Fruit fly (Drosophila melanogaster) whole organism, embryonic: Measurements from ENCODE around the gene Prp18.
A peak's percentile ranks its signal among the peaks of the same experiment; 100 is the strongest.

Experiments used
- Atf-2 ChIP-seq: fragments of 200-800 bp; sonication (Bioruptor generic); optimal IDR thresholded peaks from 2 replicates; lab custom pipeline; 2016; ENCODE audit warnings: missing biosample characterization, missing genetic modification characterization
- CG1024 ChIP-seq: fragments of 200-800 bp; sonication (Bioruptor generic); IDR thresholded peaks from 2 replicates; pipeline ENCODE4 v1.3.6; 2022; ENCODE audit warnings: missing biosample characterization, missing genetic modification characterization
- CG10462 ChIP-seq: fragments of 200-800 bp; sonication (Bioruptor generic); optimal IDR thresholded peaks from 2 replicates; lab custom pipeline; 2016; ENCODE audit warnings: missing biosample characterization, missing genetic modification characterization
- CG10979 ChIP-seq: fragments of 200-800 bp; sonication (Bioruptor generic); optimal IDR thresholded peaks from 2 replicates; lab custom pipeline; 2018; ENCODE audit warnings: missing biosample characterization, mild to moderate bottlenecking, missing genetic modification characterization, moderate library complexity
- CG11504 ChIP-seq: fragments of 200-800 bp; sonication (Bioruptor generic); optimal IDR thresholded peaks from 3 replicates; lab custom pipeline; 2019; ENCODE audit warnings: missing biosample characterization, mild to moderate bottlenecking, missing genetic modification characterization, moderate library complexity
- CG12299 ChIP-seq: fragments of 200-800 bp; sonication (Bioruptor generic); optimal IDR thresholded peaks from 2 replicates; lab custom pipeline; 2018; ENCODE audit warnings: missing biosample characterization, mild to moderate bottlenecking, missing genetic modification characterization
- CG1233 ChIP-seq: fragments of 200-800 bp; sonication (Bioruptor generic); optimal IDR thresholded peaks from 4 replicates; lab custom pipeline; 2018; ENCODE audit warnings: missing biosample characterization, mild to moderate bottlenecking, missing genetic modification characterization
- CG13424 ChIP-seq: fragments of 200-800 bp; sonication (Bioruptor generic); optimal IDR thresholded peaks from 2 replicates; lab custom pipeline; 2019; ENCODE audit warnings: missing biosample characterization, mild to moderate bottlenecking, missing genetic modification characterization, moderate library complexity
- CG14441 ChIP-seq: fragments of 200-800 bp; sonication (Bioruptor generic); IDR thresholded peaks from 2 replicates; pipeline ENCODE4 v1.3.6; 2022; ENCODE audit warnings: missing biosample characterization, missing genetic modification characterization
- CG1603 ChIP-seq: fragments of 200-800 bp; sonication (Bioruptor generic); optimal IDR thresholded peaks from 2 replicates; lab custom pipeline; 2019; ENCODE audit warnings: missing biosample characterization, mild to moderate bottlenecking, missing genetic modification characterization, moderate library complexity
- CG16779 ChIP-seq: fragments of 200-800 bp; sonication (Bioruptor generic); IDR thresholded peaks from 2 replicates; pipeline ENCODE4 v1.3.6; 2022; ENCODE audit warnings: missing biosample characterization, missing genetic modification characterization
- CG17186 ChIP-seq: fragments of 200-800 bp; sonication (Bioruptor generic); optimal IDR thresholded peaks from 3 replicates; lab custom pipeline; 2017; ENCODE audit warnings: missing biosample characterization, missing genetic modification reagents, missing genetic modification characterization
- CG18599 ChIP-seq: fragments of 200-800 bp; sonication (Bioruptor generic); optimal IDR thresholded peaks from 3 replicates; lab custom pipeline; 2017; ENCODE audit warnings: missing biosample characterization, missing genetic modification characterization, mild to moderate bottlenecking, moderate library complexity, missing genetic modification reagents
- CG2678 ChIP-seq: fragments of 200-800 bp; sonication (Bioruptor generic); optimal IDR thresholded peaks from 3 replicates; lab custom pipeline; 2019; ENCODE audit warnings: missing biosample characterization, mild to moderate bottlenecking, missing genetic modification characterization, moderate library complexity
- CG33557 ChIP-seq: fragments of 200-800 bp; sonication (Bioruptor generic); optimal IDR thresholded peaks from 2 replicates; lab custom pipeline; 2019; ENCODE audit warnings: missing biosample characterization, mild to moderate bottlenecking, missing genetic modification characterization, moderate library complexity
- CG6175 ChIP-seq: fragments of 200-800 bp; sonication (Bioruptor generic); IDR thresholded peaks from 3 replicates; pipeline ENCODE4 v1.3.6; 2022; ENCODE audit warnings: missing biosample characterization, missing genetic modification characterization
- CG6654 ChIP-seq: fragments of 200-800 bp; sonication (Bioruptor generic); optimal IDR thresholded peaks from 2 replicates; lab custom pipeline; 2017; ENCODE audit warnings: missing biosample characterization, mild to moderate bottlenecking, missing genetic modification characterization
- CG7745 ChIP-seq: fragments of 200-800 bp; sonication (Bioruptor generic); optimal IDR thresholded peaks from 2 replicates; lab custom pipeline; 2018; ENCODE audit warnings: missing biosample characterization, mild to moderate bottlenecking, missing genetic modification characterization, moderate library complexity
- CG9215 ChIP-seq: fragments of 200-800 bp; sonication (Bioruptor generic); IDR thresholded peaks from 2 replicates; pipeline ENCODE4 v1.3.6; 2022; ENCODE audit warnings: missing biosample characterization, missing genetic modification characterization
- CG9437 ChIP-seq: fragments of 200-800 bp; sonication (Bioruptor generic); optimal IDR thresholded peaks from 2 replicates; lab custom pipeline; 2018; ENCODE audit warnings: missing biosample characterization, mild to moderate bottlenecking, missing genetic modification characterization
- CG9609 ChIP-seq: fragments of 200-800 bp; sonication (Bioruptor generic); optimal IDR thresholded peaks from 3 replicates; lab custom pipeline; 2016; ENCODE audit warnings: missing biosample characterization, missing genetic modification characterization
- CHES-1-like ChIP-seq: fragments of 200-800 bp; sonication (Bioruptor generic); optimal IDR thresholded peaks from 2 replicates; lab custom pipeline; 2016; ENCODE audit warnings: missing biosample characterization, missing genetic modification characterization
- CrebB ChIP-seq: fragments of 200-800 bp; sonication (Bioruptor generic); optimal IDR thresholded peaks from 3 replicates; lab custom pipeline; 2018; ENCODE audit warnings: missing biosample characterization, mild to moderate bottlenecking, missing genetic modification characterization
- HLH4C ChIP-seq: fragments of 200-800 bp; sonication (Bioruptor generic); IDR thresholded peaks from 3 replicates; pipeline ENCODE4 v1.3.6; 2022; ENCODE audit warnings: missing biosample characterization, missing genetic modification characterization; ENCODE audit not compliant: partially characterized antibody
- Kr ChIP-seq: fragments of 200-800 bp; sonication (Bioruptor generic); optimal IDR thresholded peaks from 2 replicates; lab custom pipeline; 2017; ENCODE audit warnings: missing biosample characterization, mild to moderate bottlenecking, missing genetic modification characterization
- Lim3 ChIP-seq: fragments of 200-800 bp; sonication (Bioruptor generic); IDR thresholded peaks from 2 replicates; pipeline ENCODE4 v1.3.6; 2022; ENCODE audit warnings: missing biosample characterization, missing genetic modification characterization
- Mrtf ChIP-seq: fragments of 200-800 bp; sonication (Bioruptor generic); IDR thresholded peaks from 3 replicates; pipeline ENCODE4 v1.3.6; 2022; ENCODE audit warnings: missing biosample characterization, missing genetic modification characterization
- NFAT ChIP-seq: fragments of 200-800 bp; sonication (Bioruptor generic); IDR thresholded peaks from 2 replicates; pipeline ENCODE4 v1.3.6; 2022; ENCODE audit warnings: missing biosample characterization, missing genetic modification characterization
- Opbp ChIP-seq: fragments of 200-800 bp; sonication (Bioruptor generic); IDR thresholded peaks from 3 replicates; pipeline ENCODE4 v1.3.6; 2022; ENCODE audit warnings: missing biosample characterization, missing genetic modification characterization; ENCODE audit not compliant: partially characterized antibody
- Optix ChIP-seq: fragments of 200-800 bp; sonication (Bioruptor generic); IDR thresholded peaks from 3 replicates; pipeline ENCODE4 v1.3.6; 2022; ENCODE audit warnings: missing biosample characterization, missing genetic modification characterization
- PHDP ChIP-seq: fragments of 200-800 bp; sonication (Bioruptor generic); optimal IDR thresholded peaks from 3 replicates; lab custom pipeline; 2018; ENCODE audit warnings: missing biosample characterization, mild to moderate bottlenecking, missing genetic modification characterization, moderate library complexity
- Ravus ChIP-seq: fragments of 200-800 bp; sonication (Bioruptor generic); IDR thresholded peaks from 2 replicates; pipeline ENCODE4 v1.3.6; 2022; ENCODE audit warnings: missing biosample characterization, missing genetic modification characterization
- Xrp1 ChIP-seq: fragments of 200-800 bp; sonication (Bioruptor generic); IDR thresholded peaks from 2 replicates; pipeline ENCODE4 v1.3.6; 2022; ENCODE audit warnings: missing biosample characterization, missing genetic modification characterization
- chif ChIP-seq, 2 experiments: fragments of 200-800 bp; sonication (Bioruptor generic); optimal IDR thresholded peaks; 3 replicates each; lab custom pipeline; 2016; ENCODE audit warnings: missing biosample characterization in 2 of 2, missing genetic modification characterization in 2 of 2
- crc ChIP-seq: fragments of 200-800 bp; sonication (Bioruptor generic); optimal IDR thresholded peaks from 2 replicates; lab custom pipeline; 2016; ENCODE audit warnings: missing biosample characterization, missing genetic modification characterization
- cwo ChIP-seq: fragments of 200-800 bp; sonication (Bioruptor generic); optimal IDR thresholded peaks from 3 replicates; lab custom pipeline; 2017; ENCODE audit warnings: missing biosample characterization, missing genetic modification characterization, mild to moderate bottlenecking, moderate library complexity, missing genetic modification reagents
- gcm2 ChIP-seq: fragments of 200-800 bp; sonication (Bioruptor generic); optimal IDR thresholded peaks from 2 replicates; lab custom pipeline; 2016; ENCODE audit warnings: missing biosample characterization, missing genetic modification characterization
- ham ChIP-seq: fragments of 200-800 bp; sonication (Bioruptor generic); IDR thresholded peaks from 2 replicates; pipeline ENCODE4 v1.3.6; 2022; ENCODE audit warnings: missing biosample characterization, missing genetic modification characterization
- hkb ChIP-seq, 2 experiments: fragments of 200-800 bp in 1 of 2; fragments of >200 bp in 1 of 2; sonication (Bioruptor generic) in 1 of 2; IDR thresholded peaks in 1 of 2; optimal IDR thresholded peaks in 1 of 2; 2 replicates each; pipeline versions ENCODE4 v1.3.6 to Lab custom; 2017 to 2022; ENCODE audit warnings: missing biosample characterization in 1 of 2, missing genetic modification characterization in 1 of 2
- nerfin-1 ChIP-seq: fragments of 200-800 bp; sonication (Bioruptor generic); optimal IDR thresholded peaks from 3 replicates; lab custom pipeline; 2019; ENCODE audit warnings: missing biosample characterization, mild to moderate bottlenecking, missing genetic modification characterization, moderate library complexity
- nom ChIP-seq: fragments of 200-800 bp; sonication (Bioruptor generic); optimal IDR thresholded peaks from 2 replicates; lab custom pipeline; 2017; ENCODE audit warnings: missing biosample characterization, missing genetic modification characterization, mild to moderate bottlenecking, moderate library complexity, missing genetic modification reagents
- pan ChIP-seq, 4 experiments: fragments of >200 bp in 3 of 4; fragments of 200-800 bp in 1 of 4; sonication (Bioruptor generic) in 1 of 4; optimal IDR thresholded peaks in 3 of 4; IDR thresholded peaks in 1 of 4; 2 replicates each; pipeline versions ENCODE4 v1.3.6 to Lab custom; 2017 to 2022; ENCODE audit warnings: missing biosample characterization in 2 of 4, missing genetic modification characterization in 2 of 4, mixed read lengths in 1 of 4
- run ChIP-seq: fragments of 200-800 bp; sonication (Bioruptor generic); optimal IDR thresholded peaks from 3 replicates; lab custom pipeline; 2018; ENCODE audit warnings: missing biosample characterization, mild to moderate bottlenecking, missing genetic modification characterization
- sima ChIP-seq: fragments of 200-800 bp; sonication (Bioruptor generic); optimal IDR thresholded peaks from 2 replicates; lab custom pipeline; 2016; ENCODE audit warnings: missing biosample characterization, missing genetic modification characterization
- sob ChIP-seq: fragments of 200-800 bp; sonication (Bioruptor generic); IDR thresholded peaks from 2 replicates; pipeline ENCODE4 v1.3.6; 2022; ENCODE audit warnings: missing biosample characterization, missing genetic modification characterization
- stwl ChIP-seq: fragments of 200-800 bp; sonication (Bioruptor generic); optimal IDR thresholded peaks from 3 replicates; lab custom pipeline; 2018; ENCODE audit warnings: missing biosample characterization, mild to moderate bottlenecking, missing genetic modification characterization, moderate library complexity
- tin ChIP-seq: fragments of 200-800 bp; sonication (Bioruptor generic); optimal IDR thresholded peaks from 3 replicates; lab custom pipeline; 2016; ENCODE audit warnings: missing biosample characterization, missing genetic modification characterization
- tna ChIP-seq: fragments of 200-800 bp; sonication (Bioruptor generic); IDR thresholded peaks from 2 replicates; pipeline ENCODE4 v1.3.6; 2022; ENCODE audit warnings: missing biosample characterization, missing genetic modification characterization; ENCODE audit not compliant: partially characterized antibody

Prp18 gene

DNA sequence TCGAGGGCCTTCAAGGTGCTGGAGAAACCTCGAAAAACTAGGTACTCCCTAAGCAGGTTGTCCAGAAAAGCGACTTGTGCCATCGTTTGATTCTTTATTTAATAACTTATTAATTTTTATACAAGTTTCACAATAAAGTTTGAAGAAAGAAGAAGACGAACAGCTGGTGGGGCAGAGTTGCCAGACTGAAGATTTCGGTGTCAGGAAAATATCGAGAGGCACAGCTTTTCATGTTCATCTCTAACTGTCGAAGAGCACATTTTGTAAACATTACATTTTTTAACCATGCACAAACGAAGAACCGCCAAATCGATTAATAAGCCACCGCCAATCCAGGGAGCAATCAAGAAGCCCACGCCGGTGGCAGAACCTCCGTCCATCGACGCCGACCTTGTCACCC is 7.2 kb downstream of the Prp18 start, which contains the start of the genes CG6005 and CG14286 (continued):
- TF ChIP-seq stwl (tag; lab: Kevin White, UChicago) (peak; percentile 46), CG11504 (tag; lab: Kevin White, UChicago) (peak; percentile 46), Atf-2 (GFP tag; lab: Kevin White, UChicago) (peak; percentile 49), sob (GFP tag; lab: Robert Waterston, UW) (peak; percentile 83), Optix (GFP tag; lab: Robert Waterston, UW) (peak; percentile 63; the same call in 2 of the 3 replicates), Lim3 (no peak), CG6175 (GFP tag; lab: Robert Waterston, UW) (peak; percentile 64; the same call in 2 of the 3 replicates), Ravus (GFP tag; lab: Robert Waterston, UW) (no peak; the same call in 1 of the 2 replicates), CG10979 (no peak), CG17186 (peak; percentile 29), CG9215 (peak; percentile 67), run (tag; lab: Kevin White, UChicago) (no peak), CG9437 (GFP tag; lab: Kevin White, UChicago) (no peak), chif (GFP tag; optimal IDR thresholded peaks at IDR 0.05; lab: Kevin White, UChicago) (peak; percentile 48 to 50), CG1024 (GFP tag; lab: Robert Waterston, UW) (peak; percentile 28; the same call in 1 of the 2 replicates), CHES-1-like (GFP tag; lab: Kevin White, UChicago) (peak; percentile 81), pan (optimal IDR thresholded peaks at IDR 0.05; lab: Kevin White, UChicago) (no peak), pan (GFP tag; optimal IDR thresholded peaks at IDR 0.05 in 1 of 2, IDR thresholded peaks at IDR 0.05 in 1 of 2) (peak in 1 of 2 experiments; percentile 75), Mrtf (peak; percentile 62; the same call in 1 of the 3 replicates), ham (GFP tag; lab: Robert Waterston, UW) (no peak), CG2678 (tag; lab: Kevin White, UChicago) (peak; percentile 36), tna (peak; percentile 65), CG12299 (no peak), NFAT (GFP tag; lab: Robert Waterston, UW) (peak; percentile 92), crc (GFP tag; lab: Kevin White, UChicago) (no peak), CG10462 (GFP tag; lab: Kevin White, UChicago) (no peak), CG13424 (peak; percentile 67), CG9609 (GFP tag; lab: Kevin White, UChicago) (peak; percentile 61), cwo (GFP tag; lab: Kevin White, UChicago) (no peak), CG18599 (GFP tag; lab: Kevin White, UChicago) (no peak), CG16779 (GFP tag; lab: Robert Waterston, UW) (peak; percentile 79), nom (GFP tag; lab: Kevin White, UChicago) (no peak), hkb (optimal IDR thresholded peaks at IDR 0.05; lab: Kevin White, UChicago) (no peak), hkb (GFP tag; IDR thresholded peaks at IDR 0.05; lab: Robert Waterston, UW) (0 out of 2 replicates have a peak, but pooled peaks have one; percentile 38), CG33557 (GFP tag; lab: Kevin White, UChicago) (peak; percentile 3), CrebB (tag; lab: Kevin White, UChicago) (no peak), CG7745 (tag; lab: Kevin White, UChicago) (no peak), nerfin-1 (tag; lab: Kevin White, UChicago) (no peak), Kr (GFP tag; lab: Kevin White, UChicago) (no peak), Opbp (GFP tag; lab: Robert Waterston, UW) (peak; percentile 74; the same call in 2 of the 3 replicates), tin (GFP tag; lab: Kevin White, UChicago) (peak; percentile 36), CG6654 (no peak), PHDP (tag; lab: Kevin White, UChicago) (peak; percentile 36), CG1233 (no peak), CG1603 (tag; lab: Kevin White, UChicago) (peak; percentile 64), HLH4C (peak; percentile 75), Xrp1 (GFP tag; lab: Robert Waterston, UW) (peak; percentile 70), sima (GFP tag; lab: Kevin White, UChicago) (no peak), gcm2 (GFP tag; lab: Kevin White, UChicago) (no peak), CG14441 (GFP tag; lab: Robert Waterston, UW) (peak; percentile 58; the same call in 1 of the 2 replicates)
